Fruit fly (Drosophila melanogaster): Measurements from ENCODE around the gene CG33687.

dm6 chr3L:16161847-16162556 lies 35.7 kb upstream of the CG33687 start:
- TF ChIP-seq CG12605 (GFP tag; IDR thresholded peaks at IDR 0.05) (peak; percentile 48; the same call in 1 of the 2 replicates), rn (GFP tag; IDR thresholded peaks at IDR 0.05) (no peak), Pif1B (GFP tag; optimal IDR thresholded peaks at IDR 0.05) (peak; percentile 61), gl (tag; optimal IDR thresholded peaks at IDR 0.05) (no peak), D1 (tag; optimal IDR thresholded peaks at IDR 0.05) (no peak), fd96Ca (GFP tag; IDR thresholded peaks at IDR 0.05) (peak; percentile 52)

All from whole organism, pupa.